Worm (Caenorhabditis elegans): Measurements from ENCODE around the gene Y51A2B.6.

The Y51A2B.6 gene

DNA sequence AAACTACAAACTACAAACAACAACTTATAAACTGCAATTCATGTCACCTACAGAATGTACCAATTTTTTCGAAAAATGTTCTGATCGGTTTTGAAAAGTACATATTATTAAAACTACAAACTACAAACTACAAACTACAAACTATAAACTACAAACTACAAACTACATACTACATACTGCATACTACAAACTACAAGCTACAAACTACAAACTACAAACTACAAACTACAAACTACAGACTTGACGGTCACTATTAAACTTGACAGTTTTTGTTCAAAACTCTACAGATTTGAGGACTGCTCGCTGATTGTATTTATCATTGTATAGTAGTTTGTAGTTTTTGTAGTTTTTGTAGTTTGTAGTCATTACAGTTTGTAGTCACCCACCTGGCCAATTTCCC, 39.8 kb downstream of the Y51A2B.6 start:
- TF ChIP-seq nhr-237 (tag; optimal IDR thresholded peaks at IDR 0.05), result no peak
- no peak for TF ChIP-seq lin-39 (tag; optimal IDR thresholded peaks at IDR 0.05)
- no peak for TF ChIP-seq grh-1 (GFP tag; IDR thresholded peaks at IDR 0.05)
- no peak for TF ChIP-seq ets-5 (GFP tag; IDR thresholded peaks at IDR 0.05)
- TF ChIP-seq unc-86 (tag; optimal IDR thresholded peaks at IDR 0.05), result no peak
- no peak for TF ChIP-seq isw-1 (GFP tag; IDR thresholded peaks at IDR 0.05)

DNA sequence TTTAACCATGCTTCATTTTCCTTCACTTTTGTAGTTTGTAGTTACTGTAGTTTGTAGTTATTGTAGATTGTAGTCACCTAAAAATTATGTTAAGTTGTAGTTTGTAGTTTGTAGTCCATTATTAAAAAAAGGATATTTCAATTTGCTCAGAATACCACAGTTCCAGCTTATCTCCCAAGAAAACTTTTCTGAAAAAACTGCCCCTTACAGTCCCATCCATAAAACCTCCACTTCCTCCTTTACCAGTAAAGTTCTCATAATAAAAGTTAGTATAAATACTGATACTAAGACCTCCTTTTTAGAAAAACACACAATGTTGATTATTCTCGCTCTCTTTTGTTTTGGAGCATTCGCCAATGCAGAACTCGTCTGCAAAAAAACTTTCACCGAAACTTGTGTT, 43.4 kb downstream of the Y51A2B.6 start, which contains the start of gene C08E8.11:
C08E8.11 (plus strand) TSS at position 301 of the 400 bp plus-strand sequence.
- TF ChIP-seq hlh-17 (GFP tag; optimal IDR thresholded peaks at IDR 0.05; ENCODE audit: borderline replicate concordance) (no peak), dsc-1 (tag; optimal IDR thresholded peaks at IDR 0.05) (no peak), efl-1 (optimal IDR thresholded peaks at IDR 0.05) (no peak), efl-1 (GFP tag; optimal IDR thresholded peaks at IDR 0.05 in 1 of 2) (peak in 1 of 2 experiments; percentile 78), egl-13 (tag; optimal IDR thresholded peaks at IDR 0.05) (no peak)

DNA sequence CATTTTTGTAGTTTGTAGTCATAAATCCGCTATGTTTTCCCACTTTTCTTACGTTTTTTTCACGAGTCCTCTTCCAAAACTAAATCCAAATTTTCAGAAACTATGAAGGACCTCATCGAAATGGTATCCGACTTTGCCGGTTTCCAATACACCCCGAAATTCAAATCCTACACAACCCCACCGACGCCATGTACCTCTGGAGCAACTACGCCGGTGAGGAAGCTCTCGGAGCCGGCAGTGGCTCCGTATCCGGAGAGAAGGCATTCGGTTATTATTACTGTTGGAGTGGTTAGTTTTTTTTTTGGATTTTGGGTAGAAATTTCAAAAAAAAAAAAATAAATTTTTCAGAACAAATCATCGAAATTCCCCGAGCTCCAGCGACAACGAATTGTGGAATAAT, 44.1 kb downstream of the Y51A2B.6 start, which contains the start of gene C08E8.3:
C08E8.3 (plus strand) TSS at position 84 of the 400 bp plus-strand sequence.
- TF ChIP-seq efl-1 (optimal IDR thresholded peaks at IDR 0.05) (no peak), efl-1 (GFP tag; optimal IDR thresholded peaks at IDR 0.05 in 1 of 2) (peak in 1 of 2 experiments; percentile 56), ceh-63 (GFP tag; optimal IDR thresholded peaks at IDR 0.05) (no peak), fos-1 (tag; optimal IDR thresholded peaks at IDR 0.05) (no peak), nhr-12 (tag; optimal IDR thresholded peaks at IDR 0.05) (no peak), ztf-4 (tag; optimal IDR thresholded peaks at IDR 0.05) (no peak), nhr-85 (tag) (peak; percentile 21), sox-4 (tag; optimal IDR thresholded peaks at IDR 0.05) (no peak)

DNA sequence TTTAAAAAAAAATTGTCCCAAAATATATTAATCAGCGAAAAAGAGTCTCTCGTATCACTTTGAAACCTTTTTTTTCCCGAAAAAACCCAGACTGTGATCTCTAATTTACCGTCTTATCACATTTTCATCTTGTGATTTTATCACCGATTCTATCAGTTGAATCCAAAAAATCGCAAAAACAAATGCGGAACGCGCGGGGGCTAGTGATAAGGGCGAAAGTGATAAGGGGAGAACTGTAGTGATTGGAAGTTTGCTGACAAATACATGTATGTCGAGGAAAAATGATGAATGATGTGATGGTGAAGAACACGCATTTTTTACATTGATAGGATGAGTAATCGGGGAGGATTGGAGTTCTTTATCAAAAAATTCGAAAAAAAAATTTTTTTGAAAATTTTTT, 48.0 kb downstream of the Y51A2B.6 start:
- TF ChIP-seq nhr-90 (tag; optimal IDR thresholded peaks at IDR 0.05; ENCODE audit: poor library complexity) (peak; percentile 65), isw-1 (GFP tag; IDR thresholded peaks at IDR 0.05) (no peak), vab-15 (tag; optimal IDR thresholded peaks at IDR 0.05) (no peak), nhr-19 (GFP tag; conservative IDR thresholded peaks at IDR 0.05) (peak; percentile 35), tbx-2 (tag; optimal IDR thresholded peaks at IDR 0.05) (peak; percentile 18), ets-5 (GFP tag; IDR thresholded peaks at IDR 0.05) (no peak), lin-35 (GFP tag; optimal IDR thresholded peaks at IDR 0.05) (peak in 1 of 2 experiments; percentile 71), elt-2 (tag; optimal IDR thresholded peaks at IDR 0.05) (peak; percentile 100), C16A3.4 (tag; optimal IDR thresholded peaks at IDR 0.05) (no peak), pag-3 (tag; optimal IDR thresholded peaks at IDR 0.05; ENCODE audit: borderline replicate concordance, insufficient read depth) (no peak), nhr-20 (tag; optimal IDR thresholded peaks at IDR 0.05) (peak; percentile 71), hpl-2 (GFP tag; optimal IDR thresholded peaks at IDR 0.05) (no peak), blmp-1 (tag; optimal IDR thresholded peaks at IDR 0.05) (peak; percentile 93), elt-3 (tag; optimal IDR thresholded peaks at IDR 0.05) (peak in 5 of 6 experiments; percentile 87 to 97 (median 88)), fos-1 (tag; optimal IDR thresholded peaks at IDR 0.05) (no peak), pax-3 (tag; optimal IDR thresholded peaks at IDR 0.05) (peak; percentile 30), sptf-1 (tag; optimal IDR thresholded peaks at IDR 0.05) (no peak), pqm-1 (tag; optimal IDR thresholded peaks at IDR 0.05) (peak; percentile 98), lsy-2 (tag; optimal IDR thresholded peaks at IDR 0.05) (no peak), ces-1 (GFP tag; optimal IDR thresholded peaks at IDR 0.05) (no peak), nhr-71 (tag; optimal IDR thresholded peaks at IDR 0.05) (peak; percentile 47), tlp-1 (tag; optimal IDR thresholded peaks at IDR 0.05) (peak; percentile 63), mdl-1 (tag; optimal IDR thresholded peaks at IDR 0.05) (peak in 1 of 2 experiments; percentile 55), C04F5.9 (tag; optimal IDR thresholded peaks at IDR 0.05) (no peak), lin-39 (tag; optimal IDR thresholded peaks at IDR 0.05) (no peak), skn-1 (tag; optimal IDR thresholded peaks at IDR 0.05) (peak; percentile 53), lin-14 (GFP tag; optimal IDR thresholded peaks at IDR 0.05) (peak; percentile 80), jun-1 (tag; optimal IDR thresholded peaks at IDR 0.05) (peak; percentile 89)

All from whole organism, L1 larva.